Worm (Caenorhabditis elegans) whole organism, L1 larva: ENCODE results near the gene C33B4.4.

Experiments used
- C16A3.4 ChIP-seq: fragments of 150-350 bp; optimal IDR thresholded peaks from 2 replicates; lab custom pipeline; 2014; ENCODE audit warnings: missing biosample characterization, missing genetic modification characterization
- F16B12.6 ChIP-seq: fragments of 150-350 bp; optimal IDR thresholded peaks from 2 replicates; lab custom pipeline; 2014; ENCODE audit warnings: missing biosample characterization, missing genetic modification characterization
- Y116A8C.19 ChIP-seq: sonication (generic microtip); optimal IDR thresholded peaks from 2 replicates; lab custom pipeline; 2016; ENCODE audit warnings: missing compliant biosample characterization, missing genetic modification characterization, borderline replicate concordance
- aha-1 ChIP-seq: fragments of 150-350 bp; optimal IDR thresholded peaks from 2 replicates; lab custom pipeline; 2014; ENCODE audit warnings: missing biosample characterization, missing genetic modification characterization
- alr-1 ChIP-seq: fragments of 200-800 bp; sonication (Bioruptor generic); optimal IDR thresholded peaks from 2 replicates; lab custom pipeline; 2018; ENCODE audit warnings: borderline replicate concordance, mild to moderate bottlenecking, missing genetic modification characterization, missing compliant biosample characterization
- aly-2 ChIP-seq: fragments of 150-350 bp; optimal IDR thresholded peaks from 2 replicates; lab custom pipeline; 2014; ENCODE audit warnings: missing biosample characterization, missing genetic modification characterization
- ama-1 ChIP-seq: fragments of 150-350 bp; optimal IDR thresholded peaks from 2 replicates; lab custom pipeline; 2014
- blmp-1 ChIP-seq: fragments of 150-350 bp; optimal IDR thresholded peaks from 2 replicates; lab custom pipeline; 2014; ENCODE audit warnings: missing biosample characterization, missing genetic modification characterization
- dpl-1 ChIP-seq, 3 experiments: fragments of 150-350 bp in 2 of 3; sonication (generic microtip) in 1 of 3; optimal IDR thresholded peaks; 2 replicates each; lab custom pipeline; 2014 to 2017; ENCODE audit warnings: missing biosample characterization in 3 of 3, missing genetic modification characterization in 3 of 3, missing genetic modification reagents in 3 of 3
- efl-3 ChIP-seq: fragments of 200-800 bp; sonication (Bioruptor generic); optimal IDR thresholded peaks from 2 replicates; lab custom pipeline; 2018; ENCODE audit warnings: mild to moderate bottlenecking, missing genetic modification characterization, missing compliant biosample characterization
- egl-13 ChIP-seq: sonication (generic microtip); optimal IDR thresholded peaks from 2 replicates; lab custom pipeline; 2016; ENCODE audit warnings: missing genotype, missing genetic modification reagents, missing genetic modification characterization, missing compliant biosample characterization
- egl-27 ChIP-seq, 2 experiments: fragments of 150-350 bp in 1 of 2; sonication (generic microtip); optimal IDR thresholded peaks; 3 replicates each; lab custom pipeline; 2017 to 2018; ENCODE audit warnings: missing biosample characterization in 2 of 2, missing genetic modification characterization in 2 of 2, missing genetic modification reagents in 2 of 2
- elt-2 ChIP-seq: sonication (generic microtip); optimal IDR thresholded peaks from 2 replicates; lab custom pipeline; 2016; ENCODE audit warnings: missing genetic modification characterization, mild to moderate bottlenecking, inconsistent platforms, missing compliant biosample characterization, missing genetic modification reagents
- fkh-4 ChIP-seq: sonication (generic microtip); optimal IDR thresholded peaks from 2 replicates; lab custom pipeline; 2016; ENCODE audit warnings: missing compliant biosample characterization, missing genetic modification characterization, borderline replicate concordance
- fkh-8 ChIP-seq: sonication (generic microtip); optimal IDR thresholded peaks from 2 replicates; lab custom pipeline; 2016; ENCODE audit warnings: mild to moderate bottlenecking, missing genetic modification characterization, missing compliant biosample characterization
- hpl-2 ChIP-seq: fragments of 150-350 bp; optimal IDR thresholded peaks from 2 replicates; lab custom pipeline; 2014; ENCODE audit warnings: missing biosample characterization, missing genetic modification reagents, missing genetic modification characterization
- isw-1 ChIP-seq: fragments of 200-800 bp; sonication (Bioruptor generic); IDR thresholded peaks from 2 replicates; pipeline ENCODE4 v1.3.6; 2022; ENCODE audit warnings: missing genetic modification characterization, missing compliant biosample characterization
- jun-1 ChIP-seq: fragments of 150-350 bp; optimal IDR thresholded peaks from 2 replicates; lab custom pipeline; 2014; ENCODE audit warnings: missing biosample characterization, missing genetic modification reagents, missing genetic modification characterization
- lin-39 ChIP-seq: fragments of 150-350 bp; optimal IDR thresholded peaks from 2 replicates; lab custom pipeline; 2014; ENCODE audit warnings: missing biosample characterization, missing genetic modification reagents, missing genetic modification characterization
- lir-3 ChIP-seq: sonication (generic microtip); optimal IDR thresholded peaks from 2 replicates; lab custom pipeline; 2016; ENCODE audit warnings: mild to moderate bottlenecking, missing genetic modification characterization, moderate library complexity, missing compliant biosample characterization; ENCODE audit not compliant: poor library complexity
- lsy-2 ChIP-seq, 2 experiments: fragments of 150-350 bp; optimal IDR thresholded peaks; 2 replicates each; lab custom pipeline; 2014; ENCODE audit warnings: missing biosample characterization in 2 of 2, missing genetic modification characterization in 2 of 2
- mdl-1 ChIP-seq, 2 experiments: fragments of 150-350 bp; optimal IDR thresholded peaks; 2 replicates each; lab custom pipeline; 2014 to 2017; ENCODE audit warnings: missing biosample characterization in 2 of 2, missing genetic modification characterization in 2 of 2, inconsistent platforms in 1 of 2
- mef-2 ChIP-seq: fragments of 150-350 bp; optimal IDR thresholded peaks from 2 replicates; lab custom pipeline; 2014; ENCODE audit warnings: missing biosample characterization, missing genetic modification characterization
- nhr-19 ChIP-seq: fragments of 200-800 bp; sonication (Bioruptor generic); conservative IDR thresholded peaks from 2 replicates; pipeline ENCODE4 v1.3.6; 2022; ENCODE audit warnings: missing genetic modification characterization, missing compliant biosample characterization
- nhr-20 ChIP-seq: sonication (generic microtip); optimal IDR thresholded peaks from 2 replicates; lab custom pipeline; 2016; ENCODE audit warnings: mild to moderate bottlenecking, missing genetic modification characterization, missing compliant biosample characterization
- nhr-237 ChIP-seq: fragments of 150-350 bp; optimal IDR thresholded peaks from 2 replicates; lab custom pipeline; 2014; ENCODE audit warnings: missing biosample characterization, missing genetic modification characterization
- nhr-28 ChIP-seq: fragments of 150-350 bp; optimal IDR thresholded peaks from 2 replicates; lab custom pipeline; 2014; ENCODE audit warnings: missing biosample characterization, missing genetic modification characterization
- nhr-76 ChIP-seq: sonication (generic microtip); optimal IDR thresholded peaks from 2 replicates; lab custom pipeline; 2017; ENCODE audit warnings: missing biosample characterization, missing genetic modification characterization
- nhr-77 ChIP-seq: fragments of 150-350 bp; optimal IDR thresholded peaks from 2 replicates; lab custom pipeline; 2014; ENCODE audit warnings: missing biosample characterization, missing genetic modification characterization
- nhr-84 ChIP-seq: sonication (generic microtip); optimal IDR thresholded peaks from 2 replicates; lab custom pipeline; 2017; ENCODE audit warnings: missing biosample characterization, missing genetic modification characterization
- nhr-90 ChIP-seq: sonication (generic microtip); optimal IDR thresholded peaks from 2 replicates; lab custom pipeline; 2016; ENCODE audit warnings: mild to moderate bottlenecking, missing genetic modification characterization, missing compliant biosample characterization; ENCODE audit not compliant: poor library complexity
- pag-3 ChIP-seq: sonication (generic microtip); optimal IDR thresholded peaks from 2 replicates; lab custom pipeline; 2017; ENCODE audit warnings: missing genetic modification characterization, mild to moderate bottlenecking, missing compliant biosample characterization, antibody characterized with exemption, borderline replicate concordance; ENCODE audit not compliant: insufficient read depth
- pax-3 ChIP-seq: fragments of 200-800 bp; sonication (Bioruptor generic); optimal IDR thresholded peaks from 2 replicates; lab custom pipeline; 2018; ENCODE audit warnings: mild to moderate bottlenecking, missing genetic modification characterization, moderate library complexity, missing compliant biosample characterization
- rnt-1 ChIP-seq: sonication (generic microtip); optimal IDR thresholded peaks from 2 replicates; lab custom pipeline; 2016; ENCODE audit warnings: mild to moderate bottlenecking, missing genetic modification characterization, moderate library complexity, missing compliant biosample characterization
- skn-1 ChIP-seq: fragments of 150-350 bp; optimal IDR thresholded peaks from 2 replicates; lab custom pipeline; 2014; ENCODE audit warnings: missing biosample characterization, missing genetic modification characterization
- snu-23 ChIP-seq: sonication (generic microtip); optimal IDR thresholded peaks from 2 replicates; lab custom pipeline; 2016; ENCODE audit warnings: missing genetic modification characterization, missing compliant biosample characterization
- sptf-1 ChIP-seq: fragments of 150-350 bp; optimal IDR thresholded peaks from 2 replicates; lab custom pipeline; 2014; ENCODE audit warnings: missing biosample characterization, missing genetic modification characterization
- sup-37 ChIP-seq: fragments of 200-800 bp; sonication (Bioruptor generic); optimal IDR thresholded peaks from 2 replicates; lab custom pipeline; 2018; ENCODE audit warnings: mild to moderate bottlenecking, missing genetic modification characterization, missing compliant biosample characterization
- swsn-7 ChIP-seq: sonication (generic microtip); optimal IDR thresholded peaks from 2 replicates; lab custom pipeline; 2016; ENCODE audit warnings: missing genetic modification characterization, missing compliant biosample characterization
- tbx-2 ChIP-seq: sonication (generic microtip); optimal IDR thresholded peaks from 2 replicates; lab custom pipeline; 2016; ENCODE audit warnings: missing genetic modification characterization, missing compliant biosample characterization
- tlp-1 ChIP-seq: fragments of 150-350 bp; optimal IDR thresholded peaks from 2 replicates; lab custom pipeline; 2014; ENCODE audit warnings: missing biosample characterization, missing genetic modification characterization
- unc-130 ChIP-seq: fragments of 150-350 bp; optimal IDR thresholded peaks from 2 replicates; lab custom pipeline; 2017; ENCODE audit warnings: missing biosample characterization, missing genetic modification characterization, inconsistent platforms
- unc-30 ChIP-seq: sonication (generic microtip); optimal IDR thresholded peaks from 2 replicates; lab custom pipeline; 2017; ENCODE audit warnings: missing biosample characterization, missing genetic modification characterization
- unc-62 ChIP-seq: fragments of 150-350 bp; optimal IDR thresholded peaks from 2 replicates; lab custom pipeline; 2014; ENCODE audit warnings: missing biosample characterization, missing genetic modification reagents, missing genetic modification characterization
- unc-86 ChIP-seq: sonication (generic microtip); optimal IDR thresholded peaks from 2 replicates; lab custom pipeline; 2016; ENCODE audit warnings: missing genetic modification characterization, missing compliant biosample characterization
- vab-15 ChIP-seq: sonication (generic microtip); optimal IDR thresholded peaks from 2 replicates; lab custom pipeline; 2017; ENCODE audit warnings: missing genotype, mild to moderate bottlenecking, missing genetic modification characterization, missing compliant biosample characterization
- zip-4 ChIP-seq: fragments of 200-800 bp; sonication (Bioruptor generic); optimal IDR thresholded peaks from 2 replicates; lab custom pipeline; 2018; ENCODE audit warnings: mild to moderate bottlenecking, missing genetic modification characterization, moderate library complexity, missing compliant biosample characterization
- ztf-11 ChIP-seq, 2 experiments: sonication (generic microtip); optimal IDR thresholded peaks; 2 replicates each; lab custom pipeline; 2016 to 2017; ENCODE audit warnings: missing genetic modification characterization in 2 of 2, missing biosample characterization in 1 of 2, missing compliant biosample characterization in 1 of 2
- ztf-4 ChIP-seq: fragments of 150-350 bp; optimal IDR thresholded peaks from 2 replicates; lab custom pipeline; 2014; ENCODE audit warnings: missing biosample characterization, missing genetic modification characterization

Gene C33B4.4

ce11 chrII:11347878-11348556 lies 35.2 kb downstream of the C33B4.4 start, which contains the start of the genes B0491.6 and pigm-1 (continued):
- TF ChIP-seq tlp-1 (tag; lab: Kevin White, UChicago) (no peak), mdl-1 (tag; optimal IDR thresholded peaks at IDR 0.05; lab: Kevin White, UChicago) (peak in 1 of 2 experiments; percentile 42), skn-1 (peak; percentile 79), egl-27 (tag; optimal IDR thresholded peaks at IDR 0.05; lab: Kevin White, UChicago) (no peak)

- TF ChIP-seq nhr-76 (no peak), F16B12.6 (tag; lab: Kevin White, UChicago) (peak; percentile 63), mef-2 (tag; lab: Kevin White, UChicago) (no peak), sup-37 (GFP tag; lab: Kevin White, UChicago) (peak; percentile 70), nhr-28 (tag; lab: Kevin White, UChicago) (no peak), jun-1 (tag; lab: Kevin White, UChicago) (peak; percentile 62), rnt-1 (peak; percentile 92), aha-1 (tag; lab: Kevin White, UChicago) (peak; percentile 59), dpl-1 (GFP tag; optimal IDR thresholded peaks at IDR 0.05; lab: Kevin White, UChicago) (peak; percentile 97 to 98 (median 97)), mdl-1 (tag; optimal IDR thresholded peaks at IDR 0.05; lab: Kevin White, UChicago) (peak in 1 of 2 experiments; percentile 80), aly-2 (tag; lab: Kevin White, UChicago) (peak; percentile 45), unc-62 (no peak), nhr-19 (GFP tag; lab: Robert Waterston, UW) (peak; percentile 89), pax-3 (peak; percentile 69), nhr-84 (tag; lab: Kevin White, UChicago) (no peak), fkh-8 (tag; lab: Kevin White, UChicago) (peak; percentile 71), elt-2 (tag; lab: Kevin White, UChicago) (peak; percentile 74), unc-30 (tag; lab: Kevin White, UChicago) (no peak), efl-3 (peak; percentile 8), egl-27 (tag; optimal IDR thresholded peaks at IDR 0.05; lab: Kevin White, UChicago) (no peak), alr-1 (tag; lab: Kevin White, UChicago) (no peak), isw-1 (GFP tag; lab: Robert Waterston, UW) (peak; percentile 84), blmp-1 (tag; lab: Kevin White, UChicago) (peak; percentile 70), nhr-237 (peak; percentile 37), ama-1 (lab: Kevin White, UChicago) (peak; percentile 69), swsn-7 (tag; lab: Kevin White, UChicago) (peak; percentile 87), unc-130 (peak; percentile 68), C16A3.4 (tag; lab: Kevin White, UChicago) (peak; percentile 81), zip-4 (GFP tag; lab: Kevin White, UChicago) (peak; percentile 54), ztf-11 (tag; optimal IDR thresholded peaks at IDR 0.05; lab: Kevin White, UChicago) (peak in 1 of 2 experiments; percentile 70), vab-15 (tag; lab: Kevin White, UChicago) (no peak), unc-86 (tag; lab: Kevin White, UChicago) (peak; percentile 84), fkh-4 (tag; lab: Kevin White, UChicago) (peak; percentile 43), egl-13 (tag; lab: Kevin White, UChicago) (peak; percentile 56), nhr-90 (tag; lab: Kevin White, UChicago) (peak; percentile 87), lin-39 (tag; lab: Kevin White, UChicago) (peak; percentile 88), lsy-2 (tag; optimal IDR thresholded peaks at IDR 0.05; lab: Kevin White, UChicago) (peak; percentile 92 to 93), ztf-4 (tag; lab: Kevin White, UChicago) (peak; percentile 70), hpl-2 (GFP tag; lab: Kevin White, UChicago) (no peak), pag-3 (no peak), Y116A8C.19 (tag; lab: Kevin White, UChicago) (no peak), lir-3 (tag; lab: Kevin White, UChicago) (peak; percentile 74), snu-23 (GFP tag; lab: Kevin White, UChicago) (peak; percentile 91), nhr-77 (peak; percentile 52), sptf-1 (tag; lab: Kevin White, UChicago) (no peak), nhr-20 (peak; percentile 87), tbx-2 (tag; lab: Kevin White, UChicago) (peak; percentile 91)
These were observed 37.6 kb downstream of the C33B4.4 start, which contains the start of gene nduf-11 for ce11 chrII:11345570-11346029. nduf-11 (minus strand) TSS chrII:11345620.
